Fruit fly (Drosophila melanogaster): ENCODE results near the gene ifc.

dm6 chr2L:5990447-5990846, 4.3 kb downstream of the ifc start:
- no peak for TF ChIP-seq CG10959 (GFP tag; IDR thresholded peaks at IDR 0.05)
- TF ChIP-seq z (GFP tag; IDR thresholded peaks at IDR 0.05), result no peak

All from whole organism, embryonic.